Worm (Caenorhabditis elegans) whole organism, L1 larva: ENCODE data around the gene F59D12.3.

ENCODE experiments used
- C04F5.9 ChIP-seq: sonication (generic microtip); optimal IDR thresholded peaks from 2 replicates; lab custom pipeline; 2016; ENCODE audit warnings: missing genetic modification characterization, missing compliant biosample characterization
- C34B4.2 ChIP-seq: sonication (generic microtip); optimal IDR thresholded peaks from 2 replicates; lab custom pipeline; 2017; ENCODE audit warnings: mild to moderate bottlenecking, missing genetic modification characterization, missing compliant biosample characterization
- Y116A8C.19 ChIP-seq: sonication (generic microtip); optimal IDR thresholded peaks from 2 replicates; lab custom pipeline; 2016; ENCODE audit warnings: missing compliant biosample characterization, missing genetic modification characterization, borderline replicate concordance
- aha-1 ChIP-seq: fragments of 150-350 bp; optimal IDR thresholded peaks from 2 replicates; lab custom pipeline; 2014; ENCODE audit warnings: missing biosample characterization, missing genetic modification characterization
- alr-1 ChIP-seq: fragments of 200-800 bp; sonication (Bioruptor generic); optimal IDR thresholded peaks from 2 replicates; lab custom pipeline; 2018; ENCODE audit warnings: borderline replicate concordance, mild to moderate bottlenecking, missing genetic modification characterization, missing compliant biosample characterization
- blmp-1 ChIP-seq: fragments of 150-350 bp; optimal IDR thresholded peaks from 2 replicates; lab custom pipeline; 2014; ENCODE audit warnings: missing biosample characterization, missing genetic modification characterization
- ceh-63 ChIP-seq: fragments of 200-800 bp; sonication (Bioruptor generic); optimal IDR thresholded peaks from 2 replicates; lab custom pipeline; 2018; ENCODE audit warnings: mild to moderate bottlenecking, missing genetic modification characterization, missing compliant biosample characterization
- ceh-82 ChIP-seq, 3 experiments: fragments of 150-350 bp in 1 of 3; sonication (generic microtip) in 2 of 3; optimal IDR thresholded peaks; 2 replicates each; lab custom pipeline; 2014 to 2017; ENCODE audit warnings: missing biosample characterization in 3 of 3, missing genetic modification characterization in 3 of 3
- ceh-88 ChIP-seq: fragments of 200-800 bp; sonication (Bioruptor generic); IDR thresholded peaks from 2 replicates; pipeline ENCODE4 v1.3.6; 2022; ENCODE audit warnings: missing genetic modification characterization, missing compliant biosample characterization
- dpl-1 ChIP-seq, 3 experiments: fragments of 150-350 bp in 2 of 3; sonication (generic microtip) in 1 of 3; optimal IDR thresholded peaks; 2 replicates each; lab custom pipeline; 2014 to 2017; ENCODE audit warnings: missing biosample characterization in 3 of 3, missing genetic modification characterization in 3 of 3, missing genetic modification reagents in 3 of 3
- dsc-1 ChIP-seq: sonication (generic microtip); optimal IDR thresholded peaks from 2 replicates; lab custom pipeline; 2016; ENCODE audit warnings: mild to moderate bottlenecking, missing genetic modification characterization, missing compliant biosample characterization
- efl-1 ChIP-seq, 4 experiments: fragments of 150-350 bp; optimal IDR thresholded peaks in 3 of 4; peaks in 1 of 4; 1 replicate in 1 of 4; 2 replicates in 3 of 4; lab custom pipeline; 2014; ENCODE audit warnings: missing biosample characterization in 2 of 4, missing genetic modification characterization in 2 of 4, missing genetic modification reagents in 2 of 4
- egl-13 ChIP-seq: sonication (generic microtip); optimal IDR thresholded peaks from 2 replicates; lab custom pipeline; 2016; ENCODE audit warnings: missing genotype, missing genetic modification reagents, missing genetic modification characterization, missing compliant biosample characterization
- egl-27 ChIP-seq, 2 experiments: fragments of 150-350 bp in 1 of 2; sonication (generic microtip); optimal IDR thresholded peaks; 3 replicates each; lab custom pipeline; 2017 to 2018; ENCODE audit warnings: missing biosample characterization in 2 of 2, missing genetic modification characterization in 2 of 2, missing genetic modification reagents in 2 of 2
- fkh-10 ChIP-seq: sonication (generic microtip); optimal IDR thresholded peaks from 2 replicates; lab custom pipeline; 2017; ENCODE audit warnings: missing biosample characterization, missing genetic modification reagents, missing genetic modification characterization
- fos-1 ChIP-seq: fragments of 150-350 bp; optimal IDR thresholded peaks from 2 replicates; lab custom pipeline; 2014; ENCODE audit warnings: missing biosample characterization, missing genetic modification characterization
- grh-1 ChIP-seq: fragments of 200-800 bp; sonication (Bioruptor generic); IDR thresholded peaks from 2 replicates; pipeline ENCODE4 v1.3.6; 2022; ENCODE audit warnings: missing genetic modification reagents, missing genetic modification characterization, missing compliant biosample characterization
- hlh-17 ChIP-seq: fragments of 200-800 bp; sonication (Bioruptor generic); optimal IDR thresholded peaks from 2 replicates; lab custom pipeline; 2018; ENCODE audit warnings: missing genetic modification characterization, mild to moderate bottlenecking, missing compliant biosample characterization, moderate library complexity, borderline replicate concordance
- hlh-4 ChIP-seq: sonication (generic microtip); optimal IDR thresholded peaks from 2 replicates; lab custom pipeline; 2016; ENCODE audit warnings: mild to moderate bottlenecking, missing genetic modification characterization, missing compliant biosample characterization
- hpl-2 ChIP-seq: fragments of 150-350 bp; optimal IDR thresholded peaks from 2 replicates; lab custom pipeline; 2014; ENCODE audit warnings: missing biosample characterization, missing genetic modification reagents, missing genetic modification characterization
- isw-1 ChIP-seq: fragments of 200-800 bp; sonication (Bioruptor generic); IDR thresholded peaks from 2 replicates; pipeline ENCODE4 v1.3.6; 2022; ENCODE audit warnings: missing genetic modification characterization, missing compliant biosample characterization
- lin-14 ChIP-seq: fragments of 200-800 bp; sonication (Bioruptor generic); optimal IDR thresholded peaks from 2 replicates; lab custom pipeline; 2018; ENCODE audit warnings: mild to moderate bottlenecking, missing genetic modification characterization, moderate library complexity, missing compliant biosample characterization
- lin-15B ChIP-seq: fragments of 150-350 bp; sonication (generic microtip); optimal IDR thresholded peaks from 3 replicates; lab custom pipeline; 2014; ENCODE audit warnings: missing biosample characterization, missing genetic modification characterization
- lin-35 ChIP-seq, 2 experiments: fragments of 150-350 bp; optimal IDR thresholded peaks; 2 replicates each; lab custom pipeline; 2014; ENCODE audit warnings: missing biosample characterization in 2 of 2, missing genetic modification characterization in 2 of 2, missing genetic modification reagents in 2 of 2
- lsy-2 ChIP-seq, 2 experiments: fragments of 150-350 bp; optimal IDR thresholded peaks; 2 replicates each; lab custom pipeline; 2014; ENCODE audit warnings: missing biosample characterization in 2 of 2, missing genetic modification characterization in 2 of 2
- mdl-1 ChIP-seq, 2 experiments: fragments of 150-350 bp; optimal IDR thresholded peaks; 2 replicates each; lab custom pipeline; 2014 to 2017; ENCODE audit warnings: missing biosample characterization in 2 of 2, missing genetic modification characterization in 2 of 2, inconsistent platforms in 1 of 2
- mep-1 ChIP-seq: fragments of 150-350 bp; optimal IDR thresholded peaks from 2 replicates; lab custom pipeline; 2014; ENCODE audit warnings: missing biosample characterization, missing genetic modification characterization
- nhr-20 ChIP-seq: sonication (generic microtip); optimal IDR thresholded peaks from 2 replicates; lab custom pipeline; 2016; ENCODE audit warnings: mild to moderate bottlenecking, missing genetic modification characterization, missing compliant biosample characterization
- nhr-28 ChIP-seq: fragments of 150-350 bp; optimal IDR thresholded peaks from 2 replicates; lab custom pipeline; 2014; ENCODE audit warnings: missing biosample characterization, missing genetic modification characterization
- nhr-47 ChIP-seq: sonication (generic microtip); optimal IDR thresholded peaks from 2 replicates; lab custom pipeline; 2016; ENCODE audit warnings: mild to moderate bottlenecking, missing genetic modification characterization, moderate library complexity, missing compliant biosample characterization
- nhr-71 ChIP-seq: sonication (generic microtip); optimal IDR thresholded peaks from 2 replicates; lab custom pipeline; 2016; ENCODE audit warnings: mild to moderate bottlenecking, missing genetic modification characterization, moderate library complexity, missing compliant biosample characterization
- nhr-90 ChIP-seq: sonication (generic microtip); optimal IDR thresholded peaks from 2 replicates; lab custom pipeline; 2016; ENCODE audit warnings: mild to moderate bottlenecking, missing genetic modification characterization, missing compliant biosample characterization; ENCODE audit not compliant: poor library complexity
- pax-3 ChIP-seq: fragments of 200-800 bp; sonication (Bioruptor generic); optimal IDR thresholded peaks from 2 replicates; lab custom pipeline; 2018; ENCODE audit warnings: mild to moderate bottlenecking, missing genetic modification characterization, moderate library complexity, missing compliant biosample characterization
- pqm-1 ChIP-seq: sonication (generic microtip); optimal IDR thresholded peaks from 3 replicates; lab custom pipeline; 2017; ENCODE audit warnings: missing biosample characterization, missing genetic modification characterization
- rnt-1 ChIP-seq: sonication (generic microtip); optimal IDR thresholded peaks from 2 replicates; lab custom pipeline; 2016; ENCODE audit warnings: mild to moderate bottlenecking, missing genetic modification characterization, moderate library complexity, missing compliant biosample characterization
- snpc-4 ChIP-seq: fragments of 150-350 bp; optimal IDR thresholded peaks from 2 replicates; lab custom pipeline; 2014; ENCODE audit warnings: missing biosample characterization, missing genetic modification characterization
- snu-23 ChIP-seq: sonication (generic microtip); optimal IDR thresholded peaks from 2 replicates; lab custom pipeline; 2016; ENCODE audit warnings: missing genetic modification characterization, missing compliant biosample characterization
- sptf-1 ChIP-seq: fragments of 150-350 bp; optimal IDR thresholded peaks from 2 replicates; lab custom pipeline; 2014; ENCODE audit warnings: missing biosample characterization, missing genetic modification characterization
- sup-37 ChIP-seq: fragments of 200-800 bp; sonication (Bioruptor generic); optimal IDR thresholded peaks from 2 replicates; lab custom pipeline; 2018; ENCODE audit warnings: mild to moderate bottlenecking, missing genetic modification characterization, missing compliant biosample characterization
- swsn-7 ChIP-seq: sonication (generic microtip); optimal IDR thresholded peaks from 2 replicates; lab custom pipeline; 2016; ENCODE audit warnings: missing genetic modification characterization, missing compliant biosample characterization
- tlp-1 ChIP-seq: fragments of 150-350 bp; optimal IDR thresholded peaks from 2 replicates; lab custom pipeline; 2014; ENCODE audit warnings: missing biosample characterization, missing genetic modification characterization
- unc-130 ChIP-seq: fragments of 150-350 bp; optimal IDR thresholded peaks from 2 replicates; lab custom pipeline; 2017; ENCODE audit warnings: missing biosample characterization, missing genetic modification characterization, inconsistent platforms
- unc-30 ChIP-seq: sonication (generic microtip); optimal IDR thresholded peaks from 2 replicates; lab custom pipeline; 2017; ENCODE audit warnings: missing biosample characterization, missing genetic modification characterization
- unc-62 ChIP-seq: fragments of 150-350 bp; optimal IDR thresholded peaks from 2 replicates; lab custom pipeline; 2014; ENCODE audit warnings: missing biosample characterization, missing genetic modification reagents, missing genetic modification characterization
- vab-15 ChIP-seq: sonication (generic microtip); optimal IDR thresholded peaks from 2 replicates; lab custom pipeline; 2017; ENCODE audit warnings: missing genotype, mild to moderate bottlenecking, missing genetic modification characterization, missing compliant biosample characterization
- xbp-1 ChIP-seq: sonication (generic microtip); optimal IDR thresholded peaks from 2 replicates; lab custom pipeline; 2016; ENCODE audit warnings: missing genetic modification characterization, missing compliant biosample characterization
- zag-1 ChIP-seq: fragments of 150-350 bp; optimal IDR thresholded peaks from 2 replicates; lab custom pipeline; 2014; ENCODE audit warnings: missing biosample characterization, missing genetic modification characterization
- ztf-4 ChIP-seq: fragments of 150-350 bp; optimal IDR thresholded peaks from 2 replicates; lab custom pipeline; 2014; ENCODE audit warnings: missing biosample characterization, missing genetic modification characterization

The F59D12.3 gene

DNA sequence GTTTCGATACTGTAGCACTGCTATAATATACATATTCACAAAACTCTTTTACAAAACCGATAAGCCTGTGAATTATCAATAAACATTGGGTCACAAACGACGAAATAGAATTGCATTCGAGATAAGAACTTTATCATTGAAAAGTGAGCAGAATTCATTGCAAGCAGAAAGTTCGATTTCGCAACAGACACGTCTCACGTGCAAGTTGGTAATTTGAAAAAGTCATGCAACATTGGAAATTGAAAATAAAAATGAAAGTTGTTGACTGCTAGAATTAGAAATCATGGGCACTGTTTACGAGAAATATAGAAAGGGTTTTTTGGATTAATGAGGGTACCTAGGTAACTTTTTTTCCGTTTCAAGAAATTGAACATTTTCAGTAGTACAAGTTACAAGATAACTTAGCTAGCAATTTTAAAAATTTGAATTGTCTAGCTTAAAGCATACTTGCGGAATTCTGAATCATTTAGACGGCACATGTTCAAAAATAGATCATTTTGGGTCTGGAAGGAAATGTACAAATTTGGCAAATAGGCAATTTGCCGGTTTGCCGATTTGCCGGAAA is 40.2 kb downstream of the F59D12.3 start (continued):
- TF ChIP-seq mep-1 (tag; lab: Kevin White, UChicago) (peak; percentile 45), blmp-1 (tag; lab: Kevin White, UChicago) (peak; percentile 46), xbp-1 (tag; lab: Kevin White, UChicago) (no peak), alr-1 (tag; lab: Kevin White, UChicago) (no peak), fos-1 (tag; lab: Kevin White, UChicago) (no peak), C34B4.2 (no peak), unc-62 (GFP tag; lab: Kevin White, UChicago) (no peak), vab-15 (tag; lab: Kevin White, UChicago) (no peak), sptf-1 (tag; lab: Kevin White, UChicago) (no peak), unc-130 (tag; lab: Kevin White, UChicago) (peak; percentile 15), nhr-47 (peak; percentile 52), swsn-7 (no peak), nhr-90 (tag; lab: Kevin White, UChicago) (peak; percentile 71), sup-37 (GFP tag; lab: Kevin White, UChicago) (no peak), lin-15B (tag; lab: Kevin White, UChicago) (no peak), ceh-88 (GFP tag; lab: Robert Waterston, UW) (no peak), hlh-4 (tag; lab: Kevin White, UChicago) (no peak), snu-23 (GFP tag; lab: Kevin White, UChicago) (peak; percentile 55), snpc-4 (peak; percentile 37), C04F5.9 (tag; lab: Kevin White, UChicago) (no peak), pqm-1 (peak; percentile 84), nhr-20 (tag; lab: Kevin White, UChicago) (peak; percentile 76), ceh-82 (tag; optimal IDR thresholded peaks at IDR 0.05; lab: Kevin White, UChicago) (no peak), zag-1 (tag; lab: Kevin White, UChicago) (no peak), nhr-71 (tag; lab: Kevin White, UChicago) (peak; percentile 78), fkh-10 (no peak), Y116A8C.19 (no peak), hlh-17 (GFP tag; lab: Kevin White, UChicago) (no peak), hpl-2 (GFP tag; lab: Kevin White, UChicago) (peak; percentile 84), unc-30 (tag; lab: Kevin White, UChicago) (no peak), isw-1 (no peak), ztf-4 (tag; lab: Kevin White, UChicago) (peak; percentile 44)

- TF ChIP-seq lin-15B (tag; lab: Kevin White, UChicago) (no peak), efl-1 (optimal IDR thresholded peaks at IDR 0.05; lab: Kevin White, UChicago) (no peak), efl-1 (GFP tag; optimal IDR thresholded peaks at IDR 0.05 in 1 of 2; lab: Kevin White, UChicago) (peak in 1 of 2 experiments; percentile 69)
Measured at ce11 chrX:15609698-15610097, 41.1 kb downstream of the F59D12.3 start.

DNA sequence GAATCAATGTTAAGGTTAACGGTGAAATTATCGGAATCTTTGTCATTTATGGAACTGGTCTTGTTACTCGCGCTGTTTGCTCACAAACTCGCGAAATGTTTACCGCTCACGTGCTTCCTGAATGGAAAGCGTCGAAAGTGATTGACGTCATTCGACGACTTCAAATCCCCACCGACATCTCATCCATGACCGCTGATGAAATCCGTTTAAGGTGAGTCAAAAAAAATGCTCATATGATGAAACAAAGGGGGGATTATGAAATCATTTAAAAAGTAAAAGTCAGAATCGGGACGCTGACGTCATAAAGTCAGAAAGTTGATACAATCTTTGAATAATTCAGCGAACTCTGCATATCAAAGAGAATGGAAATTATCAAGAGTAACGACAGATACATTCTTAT is 42.2 kb downstream of the F59D12.3 start:
- TF ChIP-seq rnt-1 (tag; lab: Kevin White, UChicago): no peak
- TF ChIP-seq fos-1 (tag; lab: Kevin White, UChicago): peak; percentile 14
- no peak for TF ChIP-seq sup-37 (GFP tag; lab: Kevin White, UChicago)
- TF ChIP-seq blmp-1 (tag; lab: Kevin White, UChicago): no peak
- peak in 1 of 2 experiments; percentile 33 for TF ChIP-seq lsy-2 (tag; optimal IDR thresholded peaks at IDR 0.05; lab: Kevin White, UChicago)
- peak in 1 of 2 experiments; percentile 45 for TF ChIP-seq mdl-1 (tag; optimal IDR thresholded peaks at IDR 0.05; lab: Kevin White, UChicago)
- TF ChIP-seq tlp-1 (tag; lab: Kevin White, UChicago): no peak
- no peak for TF ChIP-seq zag-1 (tag; lab: Kevin White, UChicago)
- peak; percentile 68 for TF ChIP-seq dsc-1 (tag; lab: Kevin White, UChicago)
- no peak for TF ChIP-seq efl-1 (optimal IDR thresholded peaks at IDR 0.05; lab: Kevin White, UChicago)
- TF ChIP-seq efl-1 (GFP tag; optimal IDR thresholded peaks at IDR 0.05 in 1 of 2; lab: Kevin White, UChicago): peak in 1 of 2 experiments; percentile 73
- TF ChIP-seq egl-27 (tag; optimal IDR thresholded peaks at IDR 0.05; lab: Kevin White, UChicago): no peak
- peak; percentile 54 for TF ChIP-seq lin-14
- no peak for TF ChIP-seq lin-35 (GFP tag; optimal IDR thresholded peaks at IDR 0.05; lab: Kevin White, UChicago)
- TF ChIP-seq nhr-28 (tag; lab: Kevin White, UChicago): no peak
- no peak for TF ChIP-seq grh-1 (GFP tag; lab: Robert Waterston, UW)
- no peak for TF ChIP-seq pax-3 (tag; lab: Kevin White, UChicago)
- no peak for TF ChIP-seq snpc-4
- no peak for TF ChIP-seq unc-130 (tag; lab: Kevin White, UChicago)
- TF ChIP-seq ceh-63 (GFP tag; lab: Kevin White, UChicago): no peak
- peak; percentile 11 for TF ChIP-seq egl-13
- TF ChIP-seq nhr-71 (tag; lab: Kevin White, UChicago): peak; percentile 69
- TF ChIP-seq dpl-1 (GFP tag; optimal IDR thresholded peaks at IDR 0.05; lab: Kevin White, UChicago): no peak
- no peak for TF ChIP-seq aha-1
